Worm (Caenorhabditis elegans) whole organism, young adult: ENCODE results near the gene Y48A6B.9.

Source experiments
- F22D6.2 ChIP-seq: sonication (generic microtip); optimal IDR thresholded peaks from 2 replicates; lab custom pipeline; 2016; ENCODE audit warnings: mild to moderate bottlenecking, missing genetic modification characterization, missing compliant biosample characterization
- ama-1 ChIP-seq, 3 experiments: fragments of 150-350 bp in 1 of 3; sonication (generic microtip) in 2 of 3; optimal IDR thresholded peaks; 2 replicates each; lab custom pipeline; 2014 to 2018; ENCODE audit warnings: missing biosample characterization in 2 of 3, missing genetic modification characterization in 2 of 3, missing genetic modification reagents in 2 of 3
- aptf-3 ChIP-seq: fragments of 200-800 bp; sonication (Bioruptor generic); IDR thresholded peaks from 2 replicates; pipeline ENCODE4 v1.3.6; 2022; ENCODE audit warnings: missing genetic modification characterization, missing compliant biosample characterization
- hmg-20 ChIP-seq: fragments of 200-800 bp; sonication (Bioruptor generic); IDR thresholded peaks from 2 replicates; pipeline ENCODE4 v1.3.6; 2022; ENCODE audit warnings: missing genetic modification reagents, missing genetic modification characterization, missing compliant biosample characterization
- sea-2 ChIP-seq: fragments of 200-800 bp; sonication (Bioruptor generic); IDR thresholded peaks from 2 replicates; pipeline ENCODE4 v1.3.6; 2022; ENCODE audit warnings: missing genetic modification characterization, missing compliant biosample characterization
- unc-62 ChIP-seq: fragments of 150-350 bp; optimal IDR thresholded peaks from 2 replicates; lab custom pipeline; 2014; ENCODE audit warnings: missing biosample characterization, missing genetic modification reagents, missing genetic modification characterization
- zfh-2 ChIP-seq: fragments of 200-800 bp; sonication (Bioruptor generic); conservative IDR thresholded peaks from 2 replicates; pipeline ENCODE4 v1.3.6; 2022; ENCODE audit warnings: missing genetic modification reagents, missing genetic modification characterization, missing compliant biosample characterization
- ztf-26 ChIP-seq: sonication (generic microtip); optimal IDR thresholded peaks from 2 replicates; lab custom pipeline; 2017; ENCODE audit warnings: missing genetic modification characterization, missing compliant biosample characterization

ce11 chrIII:11046549-11046948, 13.6 kb downstream of the Y48A6B.9 start:
- TF ChIP-seq hmg-20 (GFP tag; lab: Robert Waterston, UW) = no peak
- no peak for TF ChIP-seq F22D6.2 (tag; lab: Kevin White, UChicago)
- no peak for TF ChIP-seq unc-62 (GFP tag; lab: Kevin White, UChicago)
- no peak for TF ChIP-seq sea-2 (GFP tag; lab: Robert Waterston, UW)
- no peak for TF ChIP-seq aptf-3 (GFP tag; lab: Robert Waterston, UW)
- no peak for TF ChIP-seq ztf-26 (tag; lab: Kevin White, UChicago)
- TF ChIP-seq ama-1 (optimal IDR thresholded peaks at IDR 0.05; lab: Kevin White, UChicago) = no peak
- no peak for TF ChIP-seq ama-1 (GFP tag; optimal IDR thresholded peaks at IDR 0.05; lab: Kevin White, UChicago)
- no peak for TF ChIP-seq zfh-2 (GFP tag; lab: Robert Waterston, UW)
